Fruit fly (Drosophila melanogaster): Measurements from ENCODE around the gene Prosbeta6.

The Prosbeta6 gene

DNA sequence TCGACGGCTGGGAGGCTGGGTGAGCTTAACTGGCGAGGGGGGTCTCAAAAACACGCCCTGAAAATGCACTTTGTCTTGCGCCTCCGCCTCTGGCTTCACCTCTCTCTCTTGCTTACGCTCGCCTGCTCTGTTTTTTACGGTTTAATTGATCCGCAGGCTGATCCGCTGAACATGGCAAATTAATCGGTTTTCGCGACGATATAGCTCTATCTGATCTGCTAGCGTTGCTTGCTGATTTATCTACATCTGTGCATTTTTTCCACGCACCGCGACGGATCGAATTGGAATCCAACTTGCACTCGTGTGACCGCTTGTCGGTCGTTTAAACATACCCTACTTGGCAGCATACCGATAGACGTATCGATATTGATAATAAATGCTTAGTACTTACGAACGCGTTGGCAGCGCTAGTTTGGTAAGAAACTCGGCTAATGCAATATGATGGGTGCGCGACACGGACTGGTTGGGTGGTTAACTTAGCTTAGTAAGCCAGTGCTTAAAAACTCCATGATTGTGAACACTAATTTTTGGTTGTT, 37.4 kb upstream of the Prosbeta6 start, which contains the start of gene Abl:
Gene Abl (minus strand): TSS at position 305 of the 536 bp plus-strand sequence.
- TF ChIP-seq CG7045 (GFP tag; optimal IDR thresholded peaks at IDR 0.05): peak; percentile 32
- peak; percentile 71 for TF ChIP-seq Clk (GFP tag; optimal IDR thresholded peaks at IDR 0.05)
- TF ChIP-seq CG1620 (GFP tag; optimal IDR thresholded peaks at IDR 0.05): peak; percentile 85
- peak; percentile 87 for TF ChIP-seq bab1 (GFP tag; optimal IDR thresholded peaks at IDR 0.05)
- TF ChIP-seq CG14711 (tag; optimal IDR thresholded peaks at IDR 0.05): peak; percentile 67
- peak; percentile 22 for TF ChIP-seq CG11617 (GFP tag; optimal IDR thresholded peaks at IDR 0.05)
- peak; percentile 76 for TF ChIP-seq pad (GFP tag; optimal IDR thresholded peaks at IDR 0.05)
- peak; percentile 54 for TF ChIP-seq cic (GFP tag; optimal IDR thresholded peaks at IDR 0.05)
- no peak for TF ChIP-seq kay (GFP tag; ENCODE audit: borderline replicate concordance)
- TF ChIP-seq ovo (GFP tag; optimal IDR thresholded peaks at IDR 0.05): peak; percentile 66
- peak; percentile 56 for TF ChIP-seq Mnt (GFP tag; optimal IDR thresholded peaks at IDR 0.05)
- TF ChIP-seq CG12768 (GFP tag; optimal IDR thresholded peaks at IDR 0.05): peak; percentile 76
- peak; percentile 58 for TF ChIP-seq toe (GFP tag; optimal IDR thresholded peaks at IDR 0.05)
- TF ChIP-seq CG33017 (tag; optimal IDR thresholded peaks at IDR 0.05): peak; percentile 40
- TF ChIP-seq tj (GFP tag; optimal IDR thresholded peaks at IDR 0.05): peak; percentile 64
- no peak for TF ChIP-seq cnc (optimal IDR thresholded peaks at IDR 0.05)
- TF ChIP-seq CG7101 (tag; optimal IDR thresholded peaks at IDR 0.05): peak; percentile 75
- no peak for TF ChIP-seq CG5204 (GFP tag; optimal IDR thresholded peaks at IDR 0.05)
- TF ChIP-seq Hr96 (GFP tag; optimal IDR thresholded peaks at IDR 0.05): peak; percentile 74
- TF ChIP-seq Crg-1 (GFP tag; optimal IDR thresholded peaks at IDR 0.05): peak; percentile 91

DNA sequence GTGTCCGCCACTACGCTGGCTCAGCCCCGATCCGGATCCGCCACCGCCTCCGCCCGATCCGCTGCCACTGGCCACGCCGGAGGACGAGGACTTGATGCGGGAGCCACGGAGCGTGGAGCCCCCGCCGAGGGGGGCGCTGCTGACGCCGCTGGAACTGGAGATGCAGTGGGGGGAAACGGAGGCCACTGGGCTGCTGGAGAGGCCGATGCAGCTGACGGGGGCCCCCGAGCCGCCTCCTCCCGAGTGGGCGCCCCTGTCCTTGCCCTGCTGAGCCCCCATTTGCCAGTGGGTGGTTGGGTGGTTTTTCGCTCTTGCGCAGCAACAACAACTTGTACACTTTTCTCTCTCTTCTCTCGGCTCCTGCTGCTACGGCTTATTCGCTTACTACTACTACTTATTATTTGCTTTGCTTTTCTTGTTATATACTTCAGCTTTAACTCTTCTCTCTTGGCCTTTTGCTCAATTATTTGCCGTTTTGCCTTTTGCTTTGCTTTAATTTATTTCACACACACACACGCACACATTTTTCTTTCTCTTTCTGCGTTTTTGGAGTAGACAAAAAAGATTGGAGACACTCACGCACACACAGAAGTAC, 36.7 kb upstream of the Prosbeta6 start:
- no peak for TF ChIP-seq cic (GFP tag; optimal IDR thresholded peaks at IDR 0.05)
- TF ChIP-seq pad (GFP tag; optimal IDR thresholded peaks at IDR 0.05): no peak
- TF ChIP-seq kay (GFP tag; ENCODE audit: borderline replicate concordance): no peak
- no peak for TF ChIP-seq CG5204 (GFP tag; optimal IDR thresholded peaks at IDR 0.05)
- TF ChIP-seq CG1620 (GFP tag; optimal IDR thresholded peaks at IDR 0.05): no peak
- no peak for TF ChIP-seq CG33017 (tag; optimal IDR thresholded peaks at IDR 0.05)
- no peak for TF ChIP-seq CG12768 (GFP tag; optimal IDR thresholded peaks at IDR 0.05)
- no peak for TF ChIP-seq Mnt (GFP tag; optimal IDR thresholded peaks at IDR 0.05)
- TF ChIP-seq Clk (GFP tag; optimal IDR thresholded peaks at IDR 0.05): no peak

dm6 chr3L:16645323-16645982, 35.2 kb upstream of the Prosbeta6 start:
- TF ChIP-seq CG7101 (tag; optimal IDR thresholded peaks at IDR 0.05): no peak
- no peak for TF ChIP-seq cnc (optimal IDR thresholded peaks at IDR 0.05)
- TF ChIP-seq tj (GFP tag; optimal IDR thresholded peaks at IDR 0.05): no peak
- TF ChIP-seq CG1620 (GFP tag; optimal IDR thresholded peaks at IDR 0.05): no peak
- TF ChIP-seq Crg-1 (GFP tag; optimal IDR thresholded peaks at IDR 0.05): no peak
- no peak for TF ChIP-seq CG7045 (GFP tag; optimal IDR thresholded peaks at IDR 0.05)
- TF ChIP-seq CG33017 (tag; optimal IDR thresholded peaks at IDR 0.05): no peak
- TF ChIP-seq CG11617 (GFP tag; optimal IDR thresholded peaks at IDR 0.05): no peak
- no peak for TF ChIP-seq ovo (GFP tag; optimal IDR thresholded peaks at IDR 0.05)
- no peak for TF ChIP-seq CG5204 (GFP tag; optimal IDR thresholded peaks at IDR 0.05)
- no peak for TF ChIP-seq CG12768 (GFP tag; optimal IDR thresholded peaks at IDR 0.05)

dm6 chr3L:16644505-16644904, 34.3 kb upstream of the Prosbeta6 start:
- TF ChIP-seq ovo (GFP tag; optimal IDR thresholded peaks at IDR 0.05): no peak
- TF ChIP-seq kay (GFP tag; ENCODE audit: borderline replicate concordance): peak; percentile 81
- no peak for TF ChIP-seq cnc (optimal IDR thresholded peaks at IDR 0.05)

- TF ChIP-seq Mnt (GFP tag; optimal IDR thresholded peaks at IDR 0.05) (no peak), tj (GFP tag; optimal IDR thresholded peaks at IDR 0.05) (peak; percentile 82), CG7101 (tag; optimal IDR thresholded peaks at IDR 0.05) (no peak), bab1 (GFP tag; optimal IDR thresholded peaks at IDR 0.05) (peak; percentile 70), Clk (GFP tag; optimal IDR thresholded peaks at IDR 0.05) (no peak)
Observed at dm6 chr3L:16642954-16643353, 32.7 kb upstream of the Prosbeta6 start.

- TF ChIP-seq Crg-1 (GFP tag; optimal IDR thresholded peaks at IDR 0.05): no peak
- no peak for TF ChIP-seq CG33017 (tag; optimal IDR thresholded peaks at IDR 0.05)
- no peak for TF ChIP-seq toe (GFP tag; optimal IDR thresholded peaks at IDR 0.05)
Observed at dm6 chr3L:16642088-16642507, 31.9 kb upstream of the Prosbeta6 start.

DNA sequence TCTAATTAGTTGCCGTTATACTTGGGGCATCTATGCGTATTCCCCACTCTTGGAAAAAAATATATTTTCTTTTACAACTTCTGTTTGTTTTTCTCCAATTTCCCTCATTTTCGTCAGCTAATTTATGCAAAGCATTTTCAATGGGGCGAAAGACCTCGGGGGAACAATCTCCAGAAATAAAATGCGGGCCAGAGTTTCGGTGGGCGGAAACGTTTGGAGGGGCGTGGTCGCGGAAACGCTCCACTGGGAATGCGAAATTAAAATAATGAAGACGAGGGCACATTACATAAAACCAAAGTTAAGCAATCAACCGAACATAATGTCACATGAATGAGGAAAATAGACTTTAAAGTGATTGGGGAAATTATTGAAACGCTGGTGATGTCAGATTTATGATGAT, 30.9 kb upstream of the Prosbeta6 start:
- TF ChIP-seq CG12768 (GFP tag; optimal IDR thresholded peaks at IDR 0.05) (no peak), CG33017 (tag; optimal IDR thresholded peaks at IDR 0.05) (no peak), Mnt (GFP tag; optimal IDR thresholded peaks at IDR 0.05) (no peak), toe (GFP tag; optimal IDR thresholded peaks at IDR 0.05) (no peak), bab1 (GFP tag; optimal IDR thresholded peaks at IDR 0.05) (no peak), CG14711 (tag; optimal IDR thresholded peaks at IDR 0.05) (no peak), ovo (GFP tag; optimal IDR thresholded peaks at IDR 0.05) (no peak), CG5204 (GFP tag; optimal IDR thresholded peaks at IDR 0.05) (no peak), Crg-1 (GFP tag; optimal IDR thresholded peaks at IDR 0.05) (no peak), CG11617 (GFP tag; optimal IDR thresholded peaks at IDR 0.05) (no peak), cnc (optimal IDR thresholded peaks at IDR 0.05) (no peak), Clk (GFP tag; optimal IDR thresholded peaks at IDR 0.05) (no peak), kay (GFP tag; ENCODE audit: borderline replicate concordance) (no peak), pad (GFP tag; optimal IDR thresholded peaks at IDR 0.05) (no peak), CG1620 (GFP tag; optimal IDR thresholded peaks at IDR 0.05) (no peak), CG7101 (tag; optimal IDR thresholded peaks at IDR 0.05) (no peak), Hr96 (GFP tag; optimal IDR thresholded peaks at IDR 0.05) (no peak), tj (GFP tag; optimal IDR thresholded peaks at IDR 0.05) (no peak), cic (GFP tag; optimal IDR thresholded peaks at IDR 0.05) (no peak)

Data from whole organism, adult.